Fruit fly (Drosophila melanogaster) whole organism, embryonic: ENCODE results near the gene Mo25.
A peak's percentile ranks its signal among the peaks of the same experiment; 100 is the strongest.

Experiments used
- Adf1 ChIP-seq: fragments of 200-800 bp; sonication (Bioruptor generic); IDR thresholded peaks from 2 replicates; pipeline ENCODE4 v1.3.6; 2022; ENCODE audit warnings: missing biosample characterization, missing genetic modification characterization
- Atf-2 ChIP-seq: fragments of 200-800 bp; sonication (Bioruptor generic); optimal IDR thresholded peaks from 2 replicates; lab custom pipeline; 2016; ENCODE audit warnings: missing biosample characterization, missing genetic modification characterization
- CG10366 ChIP-seq: fragments of 200-800 bp; sonication (Bioruptor generic); IDR thresholded peaks from 2 replicates; pipeline ENCODE4 v1.3.6; 2022; ENCODE audit warnings: missing biosample characterization, missing genetic modification characterization
- CG10431 ChIP-seq: fragments of 200-800 bp; sonication (Bioruptor generic); optimal IDR thresholded peaks from 3 replicates; lab custom pipeline; 2018; ENCODE audit warnings: missing biosample characterization, mild to moderate bottlenecking, missing genetic modification characterization
- CG11504 ChIP-seq: fragments of 200-800 bp; sonication (Bioruptor generic); optimal IDR thresholded peaks from 3 replicates; lab custom pipeline; 2019; ENCODE audit warnings: missing biosample characterization, mild to moderate bottlenecking, missing genetic modification characterization, moderate library complexity
- CG14050 ChIP-seq: fragments of 200-800 bp; sonication (Bioruptor generic); IDR thresholded peaks from 3 replicates; pipeline ENCODE4 v1.3.6; 2022; ENCODE audit warnings: missing biosample characterization, missing genetic modification characterization
- CG15073 ChIP-seq: fragments of 200-800 bp; sonication (Bioruptor generic); optimal IDR thresholded peaks from 2 replicates; lab custom pipeline; 2016; ENCODE audit warnings: missing biosample characterization, missing genetic modification characterization
- CG15479 ChIP-seq: fragments of 200-800 bp; sonication (Bioruptor generic); optimal IDR thresholded peaks from 3 replicates; lab custom pipeline; 2019; ENCODE audit warnings: missing biosample characterization, mild to moderate bottlenecking, missing genetic modification characterization, moderate library complexity
- CG17612 ChIP-seq: fragments of 200-800 bp; sonication (Bioruptor generic); IDR thresholded peaks from 2 replicates; pipeline ENCODE4 v1.3.6; 2022; ENCODE audit warnings: missing biosample characterization, missing genetic modification characterization
- CG2199 ChIP-seq: fragments of 200-800 bp; sonication (Bioruptor generic); IDR thresholded peaks from 3 replicates; pipeline ENCODE4 v1.3.6; 2022; ENCODE audit warnings: missing biosample characterization, missing genetic modification characterization
- CG30403 ChIP-seq: fragments of 200-800 bp; sonication (Bioruptor generic); optimal IDR thresholded peaks from 3 replicates; lab custom pipeline; 2016; ENCODE audit warnings: missing biosample characterization, missing genetic modification characterization
- CG33557 ChIP-seq: fragments of 200-800 bp; sonication (Bioruptor generic); optimal IDR thresholded peaks from 2 replicates; lab custom pipeline; 2019; ENCODE audit warnings: missing biosample characterization, mild to moderate bottlenecking, missing genetic modification characterization, moderate library complexity
- CG4424 ChIP-seq: fragments of 200-800 bp; sonication (Bioruptor generic); optimal IDR thresholded peaks from 3 replicates; lab custom pipeline; 2016; ENCODE audit warnings: missing biosample characterization, missing genetic modification characterization
- CG5180 ChIP-seq: fragments of 200-800 bp; sonication (Bioruptor generic); optimal IDR thresholded peaks from 3 replicates; lab custom pipeline; 2017; ENCODE audit warnings: missing biosample characterization, missing genetic modification characterization, mild to moderate bottlenecking, moderate library complexity, missing genetic modification reagents
- CG6854 ChIP-seq: fragments of 200-800 bp; sonication (Bioruptor generic); optimal IDR thresholded peaks from 3 replicates; lab custom pipeline; 2017; ENCODE audit warnings: missing biosample characterization, mild to moderate bottlenecking, missing genetic modification characterization
- CG8765 ChIP-seq: fragments of 200-800 bp; sonication (Bioruptor generic); IDR thresholded peaks from 2 replicates; pipeline ENCODE4 v1.3.6; 2022; ENCODE audit warnings: missing biosample characterization, missing genetic modification characterization
- CG8944 ChIP-seq: fragments of 200-800 bp; sonication (Bioruptor generic); optimal IDR thresholded peaks from 3 replicates; lab custom pipeline; 2016; ENCODE audit warnings: missing biosample characterization, missing genetic modification characterization
- D19A ChIP-seq: fragments of 200-800 bp; optimal IDR thresholded peaks from 3 replicates; lab custom pipeline; 2019; ENCODE audit warnings: missing biosample characterization, mild to moderate bottlenecking, missing genetic modification characterization, moderate library complexity
- Dek ChIP-seq: fragments of 200-800 bp; sonication (Bioruptor generic); optimal IDR thresholded peaks from 3 replicates; lab custom pipeline; 2019; ENCODE audit warnings: missing biosample characterization, mild to moderate bottlenecking, missing genetic modification characterization, moderate library complexity
- Dfd ChIP-seq, 2 experiments: fragments of >200 bp; optimal IDR thresholded peaks; 2 replicates each; lab custom pipeline; 2017; ENCODE audit warnings: missing biosample characterization in 2 of 2, missing genetic modification characterization in 2 of 2
- Doc3 ChIP-seq: fragments of 200-800 bp; sonication (Bioruptor generic); IDR thresholded peaks from 3 replicates; pipeline ENCODE4 v1.3.6; 2022; ENCODE audit warnings: missing biosample characterization, missing genetic modification characterization; ENCODE audit not compliant: partially characterized antibody
- HLH54F ChIP-seq: fragments of 200-800 bp; sonication (Bioruptor generic); optimal IDR thresholded peaks from 3 replicates; lab custom pipeline; 2016; ENCODE audit warnings: missing biosample characterization, missing genetic modification characterization
- Hr51 ChIP-seq, 2 experiments: fragments of 200-800 bp; sonication (Bioruptor generic); optimal IDR thresholded peaks; 2 replicates in 1 of 2; 3 replicates in 1 of 2; lab custom pipeline; 2016 to 2018; ENCODE audit warnings: missing biosample characterization in 2 of 2, missing genetic modification characterization in 2 of 2, mild to moderate bottlenecking in 1 of 2, moderate library complexity in 1 of 2
- Meics ChIP-seq: fragments of 200-800 bp; sonication (Bioruptor generic); optimal IDR thresholded peaks from 2 replicates; lab custom pipeline; 2017; ENCODE audit warnings: missing biosample characterization, mild to moderate bottlenecking, missing genetic modification characterization
- Pdp1 ChIP-seq, 2 experiments: fragments of 200-800 bp; sonication (Bioruptor generic); optimal IDR thresholded peaks; 3 replicates each; lab custom pipeline; 2016; ENCODE audit warnings: missing biosample characterization in 2 of 2, missing genetic modification characterization in 2 of 2, mild to moderate bottlenecking in 1 of 2, moderate library complexity in 1 of 2
- Rfx ChIP-seq: fragments of 200-800 bp; sonication (Bioruptor generic); IDR thresholded peaks from 2 replicates; pipeline ENCODE4 v1.3.6; 2022; ENCODE audit warnings: missing biosample characterization, missing genetic modification characterization
- Six4 ChIP-seq: fragments of 200-800 bp; sonication (Bioruptor generic); optimal IDR thresholded peaks from 2 replicates; lab custom pipeline; 2016; ENCODE audit warnings: missing biosample characterization, missing genetic modification characterization
- aop ChIP-seq: fragments of 200-800 bp; sonication (Bioruptor generic); IDR thresholded peaks from 2 replicates; pipeline ENCODE4 v1.3.6; 2022; ENCODE audit warnings: missing biosample characterization, missing genetic modification characterization
- bsh ChIP-seq, 2 experiments: fragments of 200-800 bp; sonication (Bioruptor generic); optimal IDR thresholded peaks; 2 replicates each; lab custom pipeline; 2017 to 2018; ENCODE audit warnings: mild to moderate bottlenecking in 2 of 2, missing biosample characterization in 2 of 2, missing genetic modification characterization in 2 of 2, moderate library complexity in 1 of 2
- ci ChIP-seq: fragments of 200-800 bp; sonication (Bioruptor generic); IDR thresholded peaks from 3 replicates; pipeline ENCODE4 v1.3.6; 2022; ENCODE audit warnings: missing biosample characterization, missing genetic modification characterization
- croc ChIP-seq: fragments of 200-800 bp; sonication (Bioruptor generic); conservative IDR thresholded peaks from 3 replicates; pipeline ENCODE4 v1.3.6; 2022; ENCODE audit warnings: missing biosample characterization, missing genetic modification characterization
- dimm ChIP-seq: fragments of 200-800 bp; sonication (Bioruptor generic); IDR thresholded peaks from 2 replicates; pipeline ENCODE4 v1.3.6; 2022; ENCODE audit warnings: missing biosample characterization, missing genetic modification characterization
- dmrt99B ChIP-seq: fragments of 200-800 bp; sonication (Bioruptor generic); optimal IDR thresholded peaks from 2 replicates; lab custom pipeline; 2018; ENCODE audit warnings: missing biosample characterization, mild to moderate bottlenecking, missing genetic modification characterization, moderate library complexity
- dpn ChIP-seq, 2 experiments: fragments of 200-800 bp; sonication (Bioruptor generic); optimal IDR thresholded peaks; 3 replicates each; lab custom pipeline; 2016; ENCODE audit warnings: missing biosample characterization in 2 of 2, missing genetic modification characterization in 2 of 2
- gce ChIP-seq: fragments of 200-800 bp; sonication (Bioruptor generic); IDR thresholded peaks from 3 replicates; pipeline ENCODE4 v1.3.6; 2022; ENCODE audit warnings: missing biosample characterization, missing genetic modification characterization
- jigr1 ChIP-seq: fragments of 200-800 bp; sonication (Bioruptor generic); IDR thresholded peaks from 3 replicates; pipeline ENCODE4 v1.3.6; 2022; ENCODE audit warnings: missing biosample characterization, missing genetic modification characterization
- lab ChIP-seq: fragments of 200-800 bp; sonication (Bioruptor generic); optimal IDR thresholded peaks from 3 replicates; lab custom pipeline; 2017; ENCODE audit warnings: missing biosample characterization, missing genetic modification characterization, mild to moderate bottlenecking, moderate library complexity, missing genetic modification reagents
- oc ChIP-seq: fragments of 200-800 bp; sonication (Bioruptor generic); optimal IDR thresholded peaks from 2 replicates; lab custom pipeline; 2018; ENCODE audit warnings: missing biosample characterization, mild to moderate bottlenecking, missing genetic modification characterization, moderate library complexity
- pho ChIP-seq: fragments of 200-800 bp; sonication (Bioruptor generic); optimal IDR thresholded peaks from 2 replicates; lab custom pipeline; 2016; ENCODE audit warnings: missing biosample characterization, missing genetic modification characterization
- sens ChIP-seq: fragments of 200-800 bp; sonication (Bioruptor generic); peaks from one replicate; lab custom pipeline; 2016; ENCODE audit warnings: missing biosample characterization, missing genetic modification characterization
- shn ChIP-seq: fragments of 200-800 bp; sonication (Bioruptor generic); optimal IDR thresholded peaks from 3 replicates; lab custom pipeline; 2016; ENCODE audit warnings: missing biosample characterization, missing genetic modification characterization
- sisA ChIP-seq: fragments of 200-800 bp; sonication (Bioruptor generic); IDR thresholded peaks from 2 replicates; pipeline ENCODE4 v1.3.6; 2022; ENCODE audit warnings: missing biosample characterization, missing genetic modification characterization
- sob ChIP-seq: fragments of 200-800 bp; sonication (Bioruptor generic); IDR thresholded peaks from 2 replicates; pipeline ENCODE4 v1.3.6; 2022; ENCODE audit warnings: missing biosample characterization, missing genetic modification characterization
- trem ChIP-seq: fragments of 200-800 bp; optimal IDR thresholded peaks from 3 replicates; lab custom pipeline; 2019; ENCODE audit warnings: missing biosample characterization, mild to moderate bottlenecking, missing genetic modification characterization, moderate library complexity
- yki ChIP-seq: fragments of >200 bp; optimal IDR thresholded peaks from 3 replicates; lab custom pipeline; 2018
- zen ChIP-seq: fragments of 200-800 bp; sonication (Bioruptor generic); optimal IDR thresholded peaks from 3 replicates; lab custom pipeline; 2018; ENCODE audit warnings: missing biosample characterization, mild to moderate bottlenecking, missing genetic modification characterization, moderate library complexity
- zfh1 ChIP-seq: fragments of 200-800 bp; sonication (Bioruptor generic); IDR thresholded peaks from 3 replicates; pipeline ENCODE4 v1.3.6; 2022; ENCODE audit warnings: missing biosample characterization, missing genetic modification characterization

Gene Mo25

DNA sequence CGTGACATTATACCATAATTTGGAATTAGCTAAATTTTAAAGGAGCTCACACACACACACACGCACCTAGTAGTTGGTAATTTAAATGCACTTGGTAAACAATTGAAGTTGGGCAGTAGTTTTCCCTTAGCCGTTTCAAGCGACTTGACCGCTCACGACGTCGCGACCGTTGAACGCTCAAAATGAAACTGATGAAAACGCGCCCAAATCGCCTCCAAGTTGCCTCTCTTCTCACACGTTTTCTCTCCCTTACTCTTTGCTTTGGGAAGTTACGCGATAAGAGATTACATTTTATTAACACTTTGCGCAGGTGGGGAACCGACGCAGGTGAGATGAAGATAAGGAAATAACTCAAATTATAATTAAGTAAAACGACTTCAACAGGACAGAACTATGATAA, 43.1 kb downstream of the Mo25 start (continued):
- TF ChIP-seq oc (tag; lab: Kevin White, UChicago) (peak; percentile 19), yki (no peak), sob (no peak), Meics (no peak), CG8765 (GFP tag; lab: Robert Waterston, UW) (no peak), CG10431 (GFP tag; lab: Kevin White, UChicago) (no peak), bsh (GFP tag; optimal IDR thresholded peaks at IDR 0.05; lab: Kevin White, UChicago) (no peak), CG10366 (GFP tag; lab: Robert Waterston, UW) (no peak), Six4 (GFP tag; lab: Kevin White, UChicago) (no peak), pho (no peak), Doc3 (no peak), CG17612 (no peak), HLH54F (GFP tag; lab: Kevin White, UChicago) (no peak), CG5180 (GFP tag; lab: Kevin White, UChicago) (no peak), CG2199 (0 out of 3 replicates have a peak, but pooled peaks have one; percentile 42), Atf-2 (GFP tag; lab: Kevin White, UChicago) (no peak), CG4424 (GFP tag; lab: Kevin White, UChicago) (no peak), lab (GFP tag; lab: Kevin White, UChicago) (peak; percentile 55), CG8944 (GFP tag; lab: Kevin White, UChicago) (no peak), jigr1 (GFP tag; lab: Robert Waterston, UW) (no peak), gce (GFP tag; lab: Robert Waterston, UW) (no peak), dmrt99B (no peak), Adf1 (GFP tag; lab: Robert Waterston, UW) (no peak; the same call in 1 of the 2 replicates), CG15479 (GFP tag; lab: Kevin White, UChicago) (no peak), CG14050 (no peak), CG30403 (GFP tag; lab: Kevin White, UChicago) (no peak), sisA (no peak), croc (no peak), Dfd (GFP tag; optimal IDR thresholded peaks at IDR 0.05; lab: Kevin White, UChicago) (no peak), aop (no peak)
- TF ChIP-seq, all 482 proteins: peak for 58

DNA sequence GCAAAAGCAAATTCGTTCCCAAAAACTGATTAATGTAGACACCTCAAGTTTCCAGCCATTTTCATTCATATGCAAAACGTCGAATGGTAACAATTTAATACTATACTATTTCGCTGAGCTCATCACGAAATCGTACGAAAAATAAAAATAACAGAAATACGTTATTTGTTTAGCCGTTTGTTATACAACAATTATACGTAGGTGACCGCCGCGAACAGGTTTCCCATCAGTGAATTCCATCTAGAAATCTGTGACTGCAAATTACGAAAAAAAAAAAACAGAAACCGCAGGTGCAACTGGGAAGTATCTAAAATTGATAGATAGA, 43.6 kb downstream of the Mo25 start:
- no peak for TF ChIP-seq CG33557 (GFP tag; lab: Kevin White, UChicago)
- no peak for TF ChIP-seq CG15073 (GFP tag; lab: Kevin White, UChicago)
- TF ChIP-seq Rfx (GFP tag; lab: Robert Waterston, UW) = no peak
- TF ChIP-seq HLH54F (GFP tag; lab: Kevin White, UChicago) = no peak
- no peak for TF ChIP-seq dpn (GFP tag; optimal IDR thresholded peaks at IDR 0.05; lab: Kevin White, UChicago)
- TF ChIP-seq shn (GFP tag; lab: Kevin White, UChicago) = no peak
- TF ChIP-seq dimm (GFP tag; lab: Robert Waterston, UW) = no peak
- no peak for TF ChIP-seq CG6854
- TF ChIP-seq Dek (tag; lab: Kevin White, UChicago) = no peak
- peak; percentile 54 for TF ChIP-seq sens (GFP tag; lab: Kevin White, UChicago)
- no peak for TF ChIP-seq zen (tag; lab: Kevin White, UChicago)
- TF ChIP-seq D19A (tag; lab: Kevin White, UChicago) = no peak
- TF ChIP-seq trem (tag; lab: Kevin White, UChicago) = no peak
- TF ChIP-seq ci (GFP tag; lab: Robert Waterston, UW) = no peak
- 0 out of 3 replicates have a peak, but pooled peaks have one; percentile 0 for TF ChIP-seq zfh1
- peak in 1 of 2 experiments; percentile 71 for TF ChIP-seq Pdp1 (GFP tag; optimal IDR thresholded peaks at IDR 0.05; lab: Kevin White, UChicago)
- peak; percentile 9 for TF ChIP-seq CG11504 (tag; lab: Kevin White, UChicago)
- no peak for TF ChIP-seq Hr51 (GFP tag; optimal IDR thresholded peaks at IDR 0.05; lab: Kevin White, UChicago)
